Worm (Caenorhabditis elegans): ENCODE results near the gene W02B12.11.

- TF ChIP-seq lin-26 (GFP tag; IDR thresholded peaks at IDR 0.05) (no peak), somi-1 (GFP tag; optimal IDR thresholded peaks at IDR 0.05) (no peak), unc-130 (GFP tag; optimal IDR thresholded peaks at IDR 0.05) (no peak), bed-2 (GFP tag; IDR thresholded peaks at IDR 0.05) (no peak), F23B12.7 (tag; optimal IDR thresholded peaks at IDR 0.05; ENCODE audit: insufficient read depth) (no peak), snpc-4 (GFP tag; optimal IDR thresholded peaks at IDR 0.05) (no peak), snpc-4 (tag; optimal IDR thresholded peaks at IDR 0.05) (no peak), nhr-179 (tag; optimal IDR thresholded peaks at IDR 0.05) (no peak), gei-17 (GFP tag; optimal IDR thresholded peaks at IDR 0.05) (no peak), nhr-27 (tag; optimal IDR thresholded peaks at IDR 0.05) (no peak), bed-1 (GFP tag; IDR thresholded peaks at IDR 0.05) (no peak), chd-7 (tag; optimal IDR thresholded peaks at IDR 0.05) (no peak)
Observed at ce11 chrII:11467541-11467940, 6.1 kb upstream of the W02B12.11 start, which contains the start of gene klp-17.
